Fruit fly (Drosophila melanogaster): Measurements from ENCODE around the gene Rubicon.

dm6 chrX:8721501-8721900, 44.6 kb downstream of the Rubicon start:
- TF ChIP-seq cyc (GFP tag; optimal IDR thresholded peaks at IDR 0.05) (no peak), ss (GFP tag; optimal IDR thresholded peaks at IDR 0.05) (no peak), achi (GFP tag; optimal IDR thresholded peaks at IDR 0.05) (no peak), Hr4 (GFP tag; optimal IDR thresholded peaks at IDR 0.05) (no peak), Sox15 (GFP tag; optimal IDR thresholded peaks at IDR 0.05) (no peak), Gug (GFP tag; IDR thresholded peaks at IDR 0.05) (no peak), CG6792 (GFP tag; optimal IDR thresholded peaks at IDR 0.05) (no peak), CG6163 (GFP tag; IDR thresholded peaks at IDR 0.05) (no peak), CG4318 (GFP tag; optimal IDR thresholded peaks at IDR 0.05) (no peak), Hr39 (GFP tag; optimal IDR thresholded peaks at IDR 0.05) (no peak), Eip78C (GFP tag) (no peak), salr (GFP tag; optimal IDR thresholded peaks at IDR 0.05) (no peak), CG6808 (GFP tag; optimal IDR thresholded peaks at IDR 0.05) (no peak), svp (GFP tag) (no peak)

Data from whole organism, prepupa.